Fruit fly (Drosophila melanogaster) whole organism, embryonic: ENCODE data around the gene axo.

Source experiments
- Asciz ChIP-seq: fragments of 200-800 bp; sonication (Bioruptor generic); optimal IDR thresholded peaks from 2 replicates; lab custom pipeline; 2017; ENCODE audit warnings: missing biosample characterization, mild to moderate bottlenecking, missing genetic modification characterization, missing genetic modification reagents
- Atf-2 ChIP-seq: fragments of 200-800 bp; sonication (Bioruptor generic); optimal IDR thresholded peaks from 2 replicates; lab custom pipeline; 2016; ENCODE audit warnings: missing biosample characterization, missing genetic modification characterization
- CG10321 ChIP-seq: fragments of 200-800 bp; sonication (Bioruptor generic); IDR thresholded peaks from 2 replicates; pipeline ENCODE4 v1.3.6; 2022; ENCODE audit warnings: missing biosample characterization, missing genetic modification characterization
- CG10431 ChIP-seq: fragments of 200-800 bp; sonication (Bioruptor generic); optimal IDR thresholded peaks from 3 replicates; lab custom pipeline; 2018; ENCODE audit warnings: missing biosample characterization, mild to moderate bottlenecking, missing genetic modification characterization
- CG12659 ChIP-seq: fragments of 200-800 bp; sonication (Bioruptor generic); optimal IDR thresholded peaks from 3 replicates; lab custom pipeline; 2017; ENCODE audit warnings: mild to moderate bottlenecking, missing biosample characterization, missing genetic modification reagents, missing genetic modification characterization
- CG12744 ChIP-seq: fragments of 200-800 bp; sonication (Bioruptor generic); optimal IDR thresholded peaks from 2 replicates; lab custom pipeline; 2016; ENCODE audit warnings: missing biosample characterization, missing genetic modification characterization
- CG15514 ChIP-seq: fragments of 200-800 bp; sonication (Bioruptor generic); optimal IDR thresholded peaks from 3 replicates; lab custom pipeline; 2017; ENCODE audit warnings: missing biosample characterization, missing genetic modification characterization, mild to moderate bottlenecking, moderate library complexity, missing genetic modification reagents
- CG15696 ChIP-seq: fragments of 200-800 bp; sonication (Bioruptor generic); optimal IDR thresholded peaks from 2 replicates; lab custom pipeline; 2019; ENCODE audit warnings: missing biosample characterization, mild to moderate bottlenecking, missing genetic modification characterization, moderate library complexity
- CG17186 ChIP-seq: fragments of 200-800 bp; sonication (Bioruptor generic); optimal IDR thresholded peaks from 3 replicates; lab custom pipeline; 2017; ENCODE audit warnings: missing biosample characterization, missing genetic modification reagents, missing genetic modification characterization
- CG17328 ChIP-seq: fragments of 200-800 bp; sonication (Bioruptor generic); IDR thresholded peaks from 2 replicates; pipeline ENCODE4 v1.3.6; 2022; ENCODE audit warnings: missing biosample characterization, missing genetic modification characterization
- CG17359 ChIP-seq: fragments of 200-800 bp; sonication (Bioruptor generic); optimal IDR thresholded peaks from 3 replicates; lab custom pipeline; 2018; ENCODE audit warnings: missing biosample characterization, mild to moderate bottlenecking, missing genetic modification characterization, moderate library complexity
- CG1792 ChIP-seq: fragments of 200-800 bp; sonication (Bioruptor generic); optimal IDR thresholded peaks from 2 replicates; lab custom pipeline; 2016; ENCODE audit warnings: missing biosample characterization, missing genetic modification characterization
- CG18599 ChIP-seq: fragments of 200-800 bp; sonication (Bioruptor generic); optimal IDR thresholded peaks from 3 replicates; lab custom pipeline; 2017; ENCODE audit warnings: missing biosample characterization, missing genetic modification characterization, mild to moderate bottlenecking, moderate library complexity, missing genetic modification reagents
- CG18619 ChIP-seq: fragments of 200-800 bp; sonication (Bioruptor generic); optimal IDR thresholded peaks from 3 replicates; lab custom pipeline; 2017; ENCODE audit warnings: missing biosample characterization, mild to moderate bottlenecking, missing genetic modification characterization
- CG2116 ChIP-seq: fragments of 200-800 bp; sonication (Bioruptor generic); optimal IDR thresholded peaks from 3 replicates; lab custom pipeline; 2018; ENCODE audit warnings: missing biosample characterization, mild to moderate bottlenecking, missing genetic modification characterization
- CG2129 ChIP-seq: fragments of 200-800 bp; sonication (Bioruptor generic); IDR thresholded peaks from 2 replicates; pipeline ENCODE4 v1.3.6; 2022; ENCODE audit warnings: missing biosample characterization, missing genetic modification characterization; ENCODE audit not compliant: partially characterized antibody
- CG3163 ChIP-seq: fragments of 200-800 bp; sonication (Bioruptor generic); optimal IDR thresholded peaks from 3 replicates; lab custom pipeline; 2016; ENCODE audit warnings: missing biosample characterization, missing genetic modification characterization
- CG4282 ChIP-seq: fragments of 200-800 bp; sonication (Bioruptor generic); optimal IDR thresholded peaks from 2 replicates; lab custom pipeline; 2016; ENCODE audit warnings: missing biosample characterization, missing genetic modification characterization
- CG4328 ChIP-seq: fragments of 200-800 bp; sonication (Bioruptor generic); optimal IDR thresholded peaks from 3 replicates; lab custom pipeline; 2017; ENCODE audit warnings: missing biosample characterization, missing genetic modification reagents, missing genetic modification characterization
- CG5180 ChIP-seq: fragments of 200-800 bp; sonication (Bioruptor generic); optimal IDR thresholded peaks from 3 replicates; lab custom pipeline; 2017; ENCODE audit warnings: missing biosample characterization, missing genetic modification characterization, mild to moderate bottlenecking, moderate library complexity, missing genetic modification reagents
- CG6689 ChIP-seq: fragments of 200-800 bp; sonication (Bioruptor generic); IDR thresholded peaks from 2 replicates; pipeline ENCODE4 v1.3.6; 2022; ENCODE audit warnings: missing biosample characterization, missing genetic modification characterization
- CG6765 ChIP-seq: fragments of 200-800 bp; sonication (Bioruptor generic); optimal IDR thresholded peaks from 3 replicates; lab custom pipeline; 2017; ENCODE audit warnings: missing biosample characterization, mild to moderate bottlenecking, missing genetic modification characterization
- CG6813 ChIP-seq: fragments of 200-800 bp; sonication (Bioruptor generic); optimal IDR thresholded peaks from 2 replicates; lab custom pipeline; 2017; ENCODE audit warnings: missing biosample characterization, missing genetic modification characterization, mild to moderate bottlenecking, moderate library complexity, missing genetic modification reagents
- Camta ChIP-seq: fragments of 200-800 bp; sonication (Bioruptor generic); optimal IDR thresholded peaks from 2 replicates; lab custom pipeline; 2016; ENCODE audit warnings: missing biosample characterization, missing genetic modification characterization
- H2.0 ChIP-seq: fragments of 200-800 bp; sonication (Bioruptor generic); IDR thresholded peaks from 2 replicates; pipeline ENCODE4 v1.3.6; 2022; ENCODE audit warnings: missing biosample characterization, missing genetic modification characterization
- Hey ChIP-seq: fragments of 200-800 bp; sonication (Bioruptor generic); optimal IDR thresholded peaks from 3 replicates; lab custom pipeline; 2018; ENCODE audit warnings: missing biosample characterization, mild to moderate bottlenecking, missing genetic modification characterization
- Lhr ChIP-seq: fragments of 200-800 bp; sonication (Bioruptor generic); optimal IDR thresholded peaks from 3 replicates; lab custom pipeline; 2017; ENCODE audit warnings: mild to moderate bottlenecking, missing biosample characterization, missing genetic modification reagents, missing genetic modification characterization
- NC2α ChIP-seq: fragments of 200-800 bp; sonication (Bioruptor generic); optimal IDR thresholded peaks from 2 replicates; lab custom pipeline; 2016; ENCODE audit warnings: missing biosample characterization, missing genetic modification characterization
- Neu2 ChIP-seq: fragments of 200-800 bp; sonication (Bioruptor generic); optimal IDR thresholded peaks from 3 replicates; lab custom pipeline; 2016; ENCODE audit warnings: missing biosample characterization, missing genetic modification characterization, borderline replicate concordance
- Nf-YA ChIP-seq: fragments of 200-800 bp; sonication (Bioruptor generic); IDR thresholded peaks from 2 replicates; pipeline ENCODE4 v1.3.6; 2022; ENCODE audit warnings: missing biosample characterization, missing genetic modification characterization
- Sry-β ChIP-seq: fragments of 200-800 bp; sonication (Bioruptor generic); optimal IDR thresholded peaks from 2 replicates; lab custom pipeline; 2018; ENCODE audit warnings: missing biosample characterization, mild to moderate bottlenecking, missing genetic modification characterization, moderate library complexity
- Trl ChIP-seq, 3 experiments: fragments of >200 bp in 2 of 3; fragments of 200-800 bp in 1 of 3; sonication (Bioruptor generic) in 1 of 3; optimal IDR thresholded peaks; 2 replicates in 1 of 3; 3 replicates in 2 of 3; lab custom pipeline; 2016 to 2017; ENCODE audit warnings: missing biosample characterization in 1 of 3, missing genetic modification characterization in 1 of 3
- Usf ChIP-seq: fragments of 200-800 bp; sonication (Bioruptor generic); optimal IDR thresholded peaks from 2 replicates; lab custom pipeline; 2017; ENCODE audit warnings: missing genotype, missing biosample characterization, missing genetic modification characterization
- ac ChIP-seq: fragments of 200-800 bp; sonication (Bioruptor generic); optimal IDR thresholded peaks from 3 replicates; lab custom pipeline; 2017; ENCODE audit warnings: missing biosample characterization, mild to moderate bottlenecking, missing genetic modification characterization
- aop ChIP-seq: fragments of 200-800 bp; sonication (Bioruptor generic); IDR thresholded peaks from 2 replicates; pipeline ENCODE4 v1.3.6; 2022; ENCODE audit warnings: missing biosample characterization, missing genetic modification characterization
- bigmax ChIP-seq: fragments of 200-800 bp; sonication (Bioruptor generic); optimal IDR thresholded peaks from 2 replicates; lab custom pipeline; 2018; ENCODE audit warnings: missing biosample characterization, mild to moderate bottlenecking, missing genetic modification characterization
- chn ChIP-seq: fragments of 200-800 bp; sonication (Bioruptor generic); optimal IDR thresholded peaks from 2 replicates; lab custom pipeline; 2016; ENCODE audit warnings: missing biosample characterization, missing genetic modification characterization
- ewg ChIP-seq: fragments of 200-800 bp; sonication (Bioruptor generic); optimal IDR thresholded peaks from 3 replicates; lab custom pipeline; 2017; ENCODE audit warnings: mild to moderate bottlenecking, missing biosample characterization, missing genetic modification reagents, missing genetic modification characterization
- grau ChIP-seq: fragments of 200-800 bp; optimal IDR thresholded peaks from 3 replicates; lab custom pipeline; 2019; ENCODE audit warnings: missing biosample characterization, mild to moderate bottlenecking, missing genetic modification characterization, moderate library complexity
- ind ChIP-seq: fragments of 200-800 bp; sonication (Bioruptor generic); optimal IDR thresholded peaks from 3 replicates; lab custom pipeline; 2016; ENCODE audit warnings: missing biosample characterization, missing genetic modification characterization
- kah ChIP-seq: fragments of 200-800 bp; sonication (Bioruptor generic); optimal IDR thresholded peaks from 2 replicates; lab custom pipeline; 2018; ENCODE audit warnings: missing biosample characterization, mild to moderate bottlenecking, missing genetic modification characterization
- nom ChIP-seq: fragments of 200-800 bp; sonication (Bioruptor generic); optimal IDR thresholded peaks from 2 replicates; lab custom pipeline; 2017; ENCODE audit warnings: missing biosample characterization, missing genetic modification characterization, mild to moderate bottlenecking, moderate library complexity, missing genetic modification reagents
- pfk ChIP-seq: fragments of 200-800 bp; sonication (Bioruptor generic); optimal IDR thresholded peaks from 2 replicates; lab custom pipeline; 2018; ENCODE audit warnings: missing biosample characterization, mild to moderate bottlenecking, missing genetic modification characterization, moderate library complexity
- phol ChIP-seq: fragments of 200-800 bp; sonication (Bioruptor generic); optimal IDR thresholded peaks from 3 replicates; lab custom pipeline; 2018; ENCODE audit warnings: missing biosample characterization, mild to moderate bottlenecking, missing genetic modification characterization, moderate library complexity
- sens ChIP-seq: fragments of 200-800 bp; sonication (Bioruptor generic); peaks from one replicate; lab custom pipeline; 2016; ENCODE audit warnings: missing biosample characterization, missing genetic modification characterization
- slbo ChIP-seq: fragments of 200-800 bp; sonication (Bioruptor generic); IDR thresholded peaks from 2 replicates; pipeline ENCODE4 v1.3.6; 2022; ENCODE audit warnings: missing biosample characterization, missing genetic modification characterization
- unc-4 ChIP-seq: fragments of 200-800 bp; sonication (Bioruptor generic); IDR thresholded peaks from 2 replicates; pipeline ENCODE4 v1.3.6; 2022; ENCODE audit warnings: missing biosample characterization, missing genetic modification characterization; ENCODE audit not compliant: partially characterized antibody
- vfl ChIP-seq: fragments of 200-800 bp; sonication (Bioruptor generic); optimal IDR thresholded peaks from 2 replicates; lab custom pipeline; 2016; ENCODE audit warnings: missing biosample characterization, missing genetic modification characterization
- zen2 ChIP-seq: fragments of 200-800 bp; sonication (Bioruptor generic); IDR thresholded peaks from 3 replicates; pipeline ENCODE4 v1.3.6; 2022; ENCODE audit warnings: missing biosample characterization, missing genetic modification characterization; ENCODE audit not compliant: partially characterized antibody

The axo gene

dm6 chr3L:4698032-4698431 lies 10.9 kb upstream of the axo start (continued):
- peak; percentile 85 for TF ChIP-seq phol
- TF ChIP-seq CG2116 (GFP tag; lab: Kevin White, UChicago): peak; percentile 30
- TF ChIP-seq Lhr: peak; percentile 33
- peak; percentile 67 for TF ChIP-seq ewg (GFP tag; lab: Kevin White, UChicago)
- TF ChIP-seq kah (GFP tag; lab: Kevin White, UChicago): peak; percentile 67
- TF ChIP-seq H2.0 (GFP tag; lab: Robert Waterston, UW): peak; percentile 90
- no peak for TF ChIP-seq pfk (GFP tag; lab: Kevin White, UChicago)
- peak; percentile 85 for TF ChIP-seq grau (tag; lab: Kevin White, UChicago)
- TF ChIP-seq NC2α (GFP tag; lab: Kevin White, UChicago): peak; percentile 58
- TF ChIP-seq CG4328 (GFP tag; lab: Kevin White, UChicago): peak; percentile 48
- TF ChIP-seq Usf (GFP tag; lab: Kevin White, UChicago): peak; percentile 61
- peak; percentile 46 for TF ChIP-seq nom (GFP tag; lab: Kevin White, UChicago)
- peak; percentile 84 for TF ChIP-seq CG17328 (GFP tag; lab: Robert Waterston, UW)
- peak; percentile 62 for TF ChIP-seq Asciz (GFP tag; lab: Kevin White, UChicago)
- TF ChIP-seq CG4282 (GFP tag; lab: Kevin White, UChicago): peak; percentile 47
- TF ChIP-seq CG1792 (GFP tag; lab: Kevin White, UChicago): peak; percentile 70
- peak; percentile 42 for TF ChIP-seq vfl (GFP tag; lab: Kevin White, UChicago)
- peak; percentile 72 for TF ChIP-seq CG6813 (GFP tag; lab: Kevin White, UChicago)
- TF ChIP-seq CG2129 (GFP tag; lab: Robert Waterston, UW): no peak
- peak; percentile 71 for TF ChIP-seq CG12744
- TF ChIP-seq CG6765 (GFP tag; lab: Kevin White, UChicago): peak; percentile 70
- peak; percentile 7 for TF ChIP-seq CG15696 (tag; lab: Kevin White, UChicago)
- TF ChIP-seq CG5180: peak; percentile 69
- peak; percentile 82 for TF ChIP-seq chn
- TF ChIP-seq CG17359 (tag; lab: Kevin White, UChicago): peak; percentile 86
- TF ChIP-seq Neu2 (GFP tag; lab: Kevin White, UChicago): no peak
- no peak for TF ChIP-seq Trl (optimal IDR thresholded peaks at IDR 0.05; lab: Kevin White, UChicago)
- peak; percentile 83 for TF ChIP-seq Trl (GFP tag; optimal IDR thresholded peaks at IDR 0.05; lab: Kevin White, UChicago)
- TF ChIP-seq Nf-YA (GFP tag; lab: Robert Waterston, UW): peak; percentile 77
- TF ChIP-seq CG17186 (GFP tag; lab: Kevin White, UChicago): peak; percentile 10
- TF ChIP-seq aop (GFP tag; lab: Robert Waterston, UW): peak; percentile 65; the same call in 1 of the 2 replicates
- TF ChIP-seq Camta: peak; percentile 66
- TF ChIP-seq Sry-β (GFP tag; lab: Kevin White, UChicago): no peak
- TF ChIP-seq CG10321: no peak
- TF ChIP-seq CG12659 (GFP tag; lab: Kevin White, UChicago): peak; percentile 87
- peak; percentile 82 for TF ChIP-seq CG6689 (GFP tag; lab: Robert Waterston, UW)
- TF ChIP-seq CG3163 (GFP tag; lab: Kevin White, UChicago): peak; percentile 65
- TF ChIP-seq slbo (GFP tag; lab: Robert Waterston, UW): peak; percentile 88
- TF ChIP-seq CG18619 (GFP tag; lab: Kevin White, UChicago): peak; percentile 78
- no peak for TF ChIP-seq unc-4 (GFP tag; lab: Robert Waterston, UW)
- TF ChIP-seq Hey (tag; lab: Kevin White, UChicago): peak; percentile 50
- peak; percentile 81 for TF ChIP-seq CG18599
- TF ChIP-seq Atf-2: peak; percentile 71
- TF ChIP-seq sens (GFP tag; lab: Kevin White, UChicago): peak; percentile 94
- peak; percentile 73 for TF ChIP-seq CG15514 (GFP tag; lab: Kevin White, UChicago)
- TF ChIP-seq zen2 (GFP tag; lab: Robert Waterston, UW): no peak
- no peak for TF ChIP-seq ac (GFP tag; lab: Kevin White, UChicago)
- peak; percentile 88 for TF ChIP-seq ind (GFP tag; lab: Kevin White, UChicago)
- peak; percentile 49 for TF ChIP-seq CG10431 (GFP tag; lab: Kevin White, UChicago)
- TF ChIP-seq bigmax (GFP tag; lab: Kevin White, UChicago): no peak
